Worm (Caenorhabditis elegans) whole organism, early embryonic: Measurements from ENCODE around the gene jmjd-3.2.

Experiments used
- aly-1 ChIP-seq: sonication (generic microtip); optimal IDR thresholded peaks from 2 replicates; lab custom pipeline; 2016; ENCODE audit warnings: missing genetic modification characterization, missing compliant biosample characterization
- ceh-36 ChIP-seq: sonication (generic microtip); optimal IDR thresholded peaks from 2 replicates; lab custom pipeline; 2016; ENCODE audit warnings: missing genetic modification characterization, inconsistent platforms, missing compliant biosample characterization
- hmg-4 ChIP-seq: fragments of 200-800 bp; sonication (Bioruptor generic); optimal IDR thresholded peaks from 2 replicates; lab custom pipeline; 2018; ENCODE audit warnings: mild to moderate bottlenecking, missing genetic modification characterization, missing compliant biosample characterization

- TF ChIP-seq hmg-4 (GFP tag; lab: Kevin White, UChicago) (no peak), aly-1 (no peak), ceh-36 (tag; lab: Kevin White, UChicago) (no peak)
These were observed 12.4 kb downstream of the jmjd-3.2 start, which contains the start of gene Y66C5A.2 for ce11 chrX:14460412-14460811.
